Fruit fly (Drosophila melanogaster) whole organism, embryonic: ENCODE data around the gene CG17364.

Experiments
- Aef1 ChIP-seq: fragments of 200-800 bp; sonication (Bioruptor generic); IDR thresholded peaks from 3 replicates; pipeline ENCODE4 v1.3.6; 2022; ENCODE audit warnings: missing biosample characterization, missing genetic modification characterization
- Awh ChIP-seq: fragments of 200-800 bp; sonication (Bioruptor generic); IDR thresholded peaks from 2 replicates; pipeline ENCODE4, ENCODE4 v1.3.6; 2022; ENCODE audit warnings: missing biosample characterization, missing genetic modification characterization
- Bdp1 ChIP-seq: fragments of 200-800 bp; sonication (Bioruptor generic); optimal IDR thresholded peaks from 3 replicates; lab custom pipeline; 2016; ENCODE audit warnings: missing biosample characterization, missing genetic modification characterization
- CG1024 ChIP-seq: fragments of 200-800 bp; sonication (Bioruptor generic); IDR thresholded peaks from 2 replicates; pipeline ENCODE4 v1.3.6; 2022; ENCODE audit warnings: missing biosample characterization, missing genetic modification characterization
- CG10267 ChIP-seq: fragments of 200-800 bp; sonication (Bioruptor generic); optimal IDR thresholded peaks from 2 replicates; lab custom pipeline; 2018; ENCODE audit warnings: missing biosample characterization, mild to moderate bottlenecking, missing genetic modification characterization, moderate library complexity
- CG10274 ChIP-seq: fragments of 200-800 bp; sonication (Bioruptor generic); optimal IDR thresholded peaks from 3 replicates; lab custom pipeline; 2017; ENCODE audit warnings: missing biosample characterization, mild to moderate bottlenecking, missing genetic modification characterization
- CG11504 ChIP-seq: fragments of 200-800 bp; sonication (Bioruptor generic); optimal IDR thresholded peaks from 3 replicates; lab custom pipeline; 2019; ENCODE audit warnings: missing biosample characterization, mild to moderate bottlenecking, missing genetic modification characterization, moderate library complexity
- CG11695 ChIP-seq: fragments of 200-800 bp; sonication (Bioruptor generic); IDR thresholded peaks from 3 replicates; pipeline ENCODE4 v1.3.6; 2022; ENCODE audit warnings: missing biosample characterization, missing genetic modification characterization
- CG12155 ChIP-seq: fragments of 200-800 bp; sonication (Bioruptor generic); optimal IDR thresholded peaks from 3 replicates; lab custom pipeline; 2016; ENCODE audit warnings: missing biosample characterization, missing genetic modification characterization
- CG12299 ChIP-seq: fragments of 200-800 bp; sonication (Bioruptor generic); optimal IDR thresholded peaks from 2 replicates; lab custom pipeline; 2018; ENCODE audit warnings: missing biosample characterization, mild to moderate bottlenecking, missing genetic modification characterization
- CG12744 ChIP-seq: fragments of 200-800 bp; sonication (Bioruptor generic); optimal IDR thresholded peaks from 2 replicates; lab custom pipeline; 2016; ENCODE audit warnings: missing biosample characterization, missing genetic modification characterization
- CG14860 ChIP-seq: fragments of 200-800 bp; sonication (Bioruptor generic); IDR thresholded peaks from 3 replicates; pipeline ENCODE4 v1.3.6; 2022; ENCODE audit warnings: missing biosample characterization, missing genetic modification characterization; ENCODE audit not compliant: partially characterized antibody
- CG18262 ChIP-seq: fragments of 200-800 bp; optimal IDR thresholded peaks from 3 replicates; lab custom pipeline; 2019; ENCODE audit warnings: missing biosample characterization, mild to moderate bottlenecking, missing genetic modification characterization, moderate library complexity
- CG2678 ChIP-seq: fragments of 200-800 bp; sonication (Bioruptor generic); optimal IDR thresholded peaks from 3 replicates; lab custom pipeline; 2019; ENCODE audit warnings: missing biosample characterization, mild to moderate bottlenecking, missing genetic modification characterization, moderate library complexity
- CG2889 ChIP-seq: fragments of 200-800 bp; sonication (Bioruptor generic); IDR thresholded peaks from 3 replicates; pipeline ENCODE4 v1.3.6; 2022; ENCODE audit warnings: missing biosample characterization, missing genetic modification characterization
- CG30020 ChIP-seq: fragments of 200-800 bp; optimal IDR thresholded peaks from 2 replicates; lab custom pipeline; 2019; ENCODE audit warnings: missing biosample characterization, mild to moderate bottlenecking, missing genetic modification characterization, moderate library complexity
- CG3407 ChIP-seq: fragments of 200-800 bp; sonication (Bioruptor generic); optimal IDR thresholded peaks from 2 replicates; lab custom pipeline; 2018; ENCODE audit warnings: missing biosample characterization, mild to moderate bottlenecking, missing genetic modification characterization
- CG4404 ChIP-seq: fragments of 200-800 bp; sonication (Bioruptor generic); IDR thresholded peaks from 2 replicates; pipeline ENCODE4 v1.3.6; 2022; ENCODE audit warnings: missing biosample characterization, missing genetic modification characterization
- CG6683 ChIP-seq: fragments of 200-800 bp; sonication (Bioruptor generic); optimal IDR thresholded peaks from 2 replicates; lab custom pipeline; 2017; ENCODE audit warnings: missing biosample characterization, mild to moderate bottlenecking, missing genetic modification characterization, missing genetic modification reagents
- CG7271 ChIP-seq: fragments of 200-800 bp; sonication (Bioruptor generic); optimal IDR thresholded peaks from 2 replicates; lab custom pipeline; 2018; ENCODE audit warnings: missing biosample characterization, mild to moderate bottlenecking, missing genetic modification characterization, moderate library complexity
- CG7928 ChIP-seq: fragments of 200-800 bp; sonication (Bioruptor generic); optimal IDR thresholded peaks from 2 replicates; lab custom pipeline; 2017; ENCODE audit warnings: missing biosample characterization, mild to moderate bottlenecking, missing genetic modification characterization
- CG8765 ChIP-seq: fragments of 200-800 bp; sonication (Bioruptor generic); IDR thresholded peaks from 2 replicates; pipeline ENCODE4 v1.3.6; 2022; ENCODE audit warnings: missing biosample characterization, missing genetic modification characterization
- CG9876 ChIP-seq: fragments of 200-800 bp; sonication (Bioruptor generic); optimal IDR thresholded peaks from 2 replicates; lab custom pipeline; 2016; ENCODE audit warnings: missing biosample characterization, missing genetic modification characterization
- CHES-1-like ChIP-seq: fragments of 200-800 bp; sonication (Bioruptor generic); optimal IDR thresholded peaks from 2 replicates; lab custom pipeline; 2016; ENCODE audit warnings: missing biosample characterization, missing genetic modification characterization
- CTCF ChIP-seq: fragments of 200-800 bp; sonication (Bioruptor generic); optimal IDR thresholded peaks from 2 replicates; lab custom pipeline; 2017; ENCODE audit warnings: missing biosample characterization, mild to moderate bottlenecking, missing genetic modification characterization, moderate library complexity
- Deaf1 ChIP-seq: fragments of 200-800 bp; optimal IDR thresholded peaks from 3 replicates; lab custom pipeline; 2019; ENCODE audit warnings: missing biosample characterization, mild to moderate bottlenecking, missing genetic modification characterization, moderate library complexity
- Dfd ChIP-seq, 2 experiments: fragments of >200 bp; optimal IDR thresholded peaks; 2 replicates each; lab custom pipeline; 2017; ENCODE audit warnings: missing biosample characterization in 2 of 2, missing genetic modification characterization in 2 of 2
- GATAe ChIP-seq: fragments of 200-800 bp; sonication (Bioruptor generic); conservative IDR thresholded peaks from 2 replicates; pipeline ENCODE4 v1.3.6; 2022; ENCODE audit warnings: missing biosample characterization, missing genetic modification characterization
- HmgZ ChIP-seq: fragments of 200-800 bp; sonication (Bioruptor generic); optimal IDR thresholded peaks from 2 replicates; lab custom pipeline; 2018; ENCODE audit warnings: missing biosample characterization, mild to moderate bottlenecking, missing genetic modification characterization
- Meics ChIP-seq: fragments of 200-800 bp; sonication (Bioruptor generic); optimal IDR thresholded peaks from 2 replicates; lab custom pipeline; 2017; ENCODE audit warnings: missing biosample characterization, mild to moderate bottlenecking, missing genetic modification characterization
- TFAM ChIP-seq: fragments of 200-800 bp; sonication (Bioruptor generic); optimal IDR thresholded peaks from 2 replicates; lab custom pipeline; 2017; ENCODE audit warnings: missing biosample characterization, missing genetic modification characterization, inconsistent platforms
- amos ChIP-seq: fragments of 200-800 bp; sonication (Bioruptor generic); IDR thresholded peaks from 2 replicates; pipeline ENCODE4 v1.3.6; 2022; ENCODE audit warnings: missing biosample characterization, missing genetic modification characterization; ENCODE audit not compliant: partially characterized antibody
- br ChIP-seq: fragments of >200 bp; optimal IDR thresholded peaks from 2 replicates; lab custom pipeline; 2017
- chinmo ChIP-seq: fragments of 200-800 bp; sonication (Bioruptor generic); IDR thresholded peaks from 4 replicates; pipeline ENCODE4 v1.3.6; 2022; ENCODE audit warnings: missing biosample characterization, missing genetic modification characterization; ENCODE audit not compliant: partially characterized antibody
- fu2 ChIP-seq: fragments of 200-800 bp; sonication (Bioruptor generic); optimal IDR thresholded peaks from 2 replicates; lab custom pipeline; 2016; ENCODE audit warnings: missing biosample characterization, missing genetic modification characterization
- gfzf ChIP-seq: fragments of 200-800 bp; sonication (Bioruptor generic); optimal IDR thresholded peaks from 2 replicates; lab custom pipeline; 2016; ENCODE audit warnings: missing biosample characterization, mild to moderate bottlenecking, missing genetic modification characterization, moderate library complexity
- gsb-n ChIP-seq: fragments of 200-800 bp; sonication (Bioruptor generic); optimal IDR thresholded peaks from 3 replicates; lab custom pipeline; 2018; ENCODE audit warnings: missing biosample characterization, mild to moderate bottlenecking, missing genetic modification characterization
- her ChIP-seq: fragments of 200-800 bp; sonication (Bioruptor generic); optimal IDR thresholded peaks from 2 replicates; lab custom pipeline; 2016; ENCODE audit warnings: missing biosample characterization, missing genetic modification characterization
- insv ChIP-seq, 2 experiments: fragments of 200-800 bp; sonication (Bioruptor generic); optimal IDR thresholded peaks; 3 replicates each; lab custom pipeline; 2016 to 2018; ENCODE audit warnings: missing biosample characterization in 2 of 2, missing genetic modification characterization in 2 of 2
- inv ChIP-seq: fragments of 200-800 bp; sonication (Bioruptor generic); IDR thresholded peaks from 2 replicates; pipeline ENCODE4 v1.3.6; 2022; ENCODE audit warnings: missing biosample characterization, missing genetic modification characterization; ENCODE audit not compliant: partially characterized antibody
- lab ChIP-seq: fragments of 200-800 bp; sonication (Bioruptor generic); optimal IDR thresholded peaks from 3 replicates; lab custom pipeline; 2017; ENCODE audit warnings: missing biosample characterization, missing genetic modification characterization, mild to moderate bottlenecking, moderate library complexity, missing genetic modification reagents
- luna ChIP-seq: fragments of 200-800 bp; sonication (Bioruptor generic); optimal IDR thresholded peaks from 2 replicates; lab custom pipeline; 2016; ENCODE audit warnings: missing biosample characterization, missing genetic modification characterization
- odd ChIP-seq: fragments of 200-800 bp; sonication (Bioruptor generic); optimal IDR thresholded peaks from 2 replicates; lab custom pipeline; 2017; ENCODE audit warnings: missing biosample characterization, mild to moderate bottlenecking, missing genetic modification characterization
- org-1 ChIP-seq: fragments of 200-800 bp; sonication (Bioruptor generic); optimal IDR thresholded peaks from 2 replicates; lab custom pipeline; 2017; ENCODE audit warnings: missing biosample characterization, missing genetic modification characterization
- pan ChIP-seq, 4 experiments: fragments of >200 bp in 3 of 4; fragments of 200-800 bp in 1 of 4; sonication (Bioruptor generic) in 1 of 4; optimal IDR thresholded peaks in 3 of 4; IDR thresholded peaks in 1 of 4; 2 replicates each; pipeline versions ENCODE4 v1.3.6 to Lab custom; 2017 to 2022; ENCODE audit warnings: missing biosample characterization in 2 of 4, missing genetic modification characterization in 2 of 4, mixed read lengths in 1 of 4
- schlank ChIP-seq: fragments of 200-800 bp; sonication (Bioruptor generic); optimal IDR thresholded peaks from 2 replicates; lab custom pipeline; 2018; ENCODE audit warnings: missing biosample characterization, mild to moderate bottlenecking, missing genetic modification characterization
- slp2 ChIP-seq: fragments of 200-800 bp; sonication (Bioruptor generic); optimal IDR thresholded peaks from 2 replicates; lab custom pipeline; 2016; ENCODE audit warnings: missing biosample characterization, missing genetic modification characterization
- ttk ChIP-seq: fragments of 200-800 bp; sonication (Bioruptor generic); IDR thresholded peaks from 2 replicates; pipeline ENCODE4 v2.1.2; 2022; ENCODE audit warnings: missing biosample characterization, missing genetic modification characterization
- tx ChIP-seq: fragments of 200-800 bp; sonication (Bioruptor generic); optimal IDR thresholded peaks from 2 replicates; lab custom pipeline; 2016; ENCODE audit warnings: missing biosample characterization, missing genetic modification characterization

CG17364 gene

DNA sequence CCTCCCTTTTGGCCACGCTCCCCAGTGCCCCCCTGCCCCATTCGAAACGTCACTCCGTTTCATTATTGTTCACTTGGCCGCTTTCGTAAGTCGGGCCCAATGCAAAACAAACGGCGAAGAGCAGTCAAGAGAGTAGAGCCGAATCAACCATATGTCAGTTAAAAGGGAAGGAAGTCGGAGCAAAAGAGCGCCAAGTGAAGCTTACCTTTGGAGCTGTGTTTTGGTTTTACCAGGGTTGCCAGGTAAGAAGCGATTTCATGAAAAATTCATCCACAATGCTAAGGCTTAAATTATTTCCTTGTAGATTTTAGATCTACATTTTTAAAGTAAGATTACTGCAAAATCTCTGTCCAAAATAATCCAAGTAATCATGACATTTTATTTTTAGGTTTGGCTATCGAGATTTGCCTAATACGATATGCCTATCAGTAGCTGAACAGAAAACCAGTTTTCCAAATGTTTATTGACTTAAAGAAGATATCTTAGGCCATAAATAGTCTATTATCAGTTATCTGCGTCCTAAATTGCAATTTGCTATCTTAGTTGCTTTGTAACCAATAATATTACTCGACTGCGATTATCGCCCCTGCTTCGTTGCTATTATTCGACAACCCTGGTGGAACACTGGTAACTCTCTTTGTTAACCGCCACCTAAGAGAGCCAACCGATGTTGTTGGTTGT lies 54.6 kb downstream of the CG17364 start (continued):
- TF ChIP-seq lab (GFP tag; lab: Kevin White, UChicago): peak; percentile 84
- TF ChIP-seq CG8765 (GFP tag; lab: Robert Waterston, UW): 0 out of 2 replicates have a peak, but pooled peaks have one; percentile 50
- peak; percentile 72 for TF ChIP-seq CG7928 (GFP tag; lab: Kevin White, UChicago)
- TF ChIP-seq CG6683 (GFP tag; lab: Kevin White, UChicago): peak; percentile 82
- no peak for TF ChIP-seq CG1024 (GFP tag; lab: Robert Waterston, UW)
- peak; percentile 36; the same call in 1 of the 4 replicates for TF ChIP-seq chinmo (GFP tag; lab: Robert Waterston, UW)
- peak; percentile 62 for TF ChIP-seq CG3407 (GFP tag; lab: Kevin White, UChicago)
- peak; percentile 89 for TF ChIP-seq slp2
- peak; percentile 81 for TF ChIP-seq CG12155 (GFP tag; lab: Kevin White, UChicago)
- TF ChIP-seq odd: peak; percentile 92
- TF ChIP-seq CHES-1-like (GFP tag; lab: Kevin White, UChicago): peak; percentile 94
- peak; percentile 60 for TF ChIP-seq TFAM (GFP tag; lab: Kevin White, UChicago)
- TF ChIP-seq pan (optimal IDR thresholded peaks at IDR 0.05; lab: Kevin White, UChicago): no peak
- peak in 1 of 2 experiments; percentile 63 for TF ChIP-seq pan (GFP tag; optimal IDR thresholded peaks at IDR 0.05 in 1 of 2, IDR thresholded peaks at IDR 0.05 in 1 of 2)
- no peak for TF ChIP-seq CG7271 (tag; lab: Kevin White, UChicago)
- TF ChIP-seq Dfd (GFP tag; optimal IDR thresholded peaks at IDR 0.05; lab: Kevin White, UChicago): peak in 1 of 2 experiments; percentile 69
- no peak for TF ChIP-seq inv
- peak; percentile 58 for TF ChIP-seq ttk (GFP tag; lab: Robert Waterston, UW)
- peak; percentile 85 for TF ChIP-seq luna (GFP tag; lab: Kevin White, UChicago)
- TF ChIP-seq CG30020 (tag; lab: Kevin White, UChicago): peak; percentile 75
- 0 out of 2 replicates have a peak, but pooled peaks have one; percentile 43 for TF ChIP-seq Awh (GFP tag; lab: Robert Waterston, UW)
- TF ChIP-seq CG14860: no peak
- peak; percentile 69 for TF ChIP-seq HmgZ
- peak; percentile 74 for TF ChIP-seq Bdp1 (GFP tag; lab: Kevin White, UChicago)
- TF ChIP-seq CG9876 (GFP tag; lab: Kevin White, UChicago): peak; percentile 66
- TF ChIP-seq CG12299 (tag; lab: Kevin White, UChicago): peak; percentile 64
- TF ChIP-seq fu2 (GFP tag; lab: Kevin White, UChicago): peak; percentile 91
- peak; percentile 90 for TF ChIP-seq org-1 (GFP tag; lab: Kevin White, UChicago)
- peak; percentile 30 for TF ChIP-seq schlank (tag; lab: Kevin White, UChicago)
- TF ChIP-seq Deaf1 (tag; lab: Kevin White, UChicago): no peak
- no peak for TF ChIP-seq br (lab: Kevin White, UChicago)
- peak; percentile 82 for TF ChIP-seq CG10274 (GFP tag; lab: Kevin White, UChicago)
- peak; percentile 95 for TF ChIP-seq CG18262 (tag; lab: Kevin White, UChicago)
- TF ChIP-seq CG10267 (tag; lab: Kevin White, UChicago): peak; percentile 86
- peak; percentile 82 for TF ChIP-seq her (GFP tag; lab: Kevin White, UChicago)
- peak; percentile 70 for TF ChIP-seq CG4404 (GFP tag; lab: Robert Waterston, UW)
- TF ChIP-seq GATAe (GFP tag; lab: Robert Waterston, UW): no peak; the same call in 1 of the 2 replicates
- TF ChIP-seq CG2678: peak; percentile 97
- peak; percentile 89 for TF ChIP-seq tx (GFP tag; lab: Kevin White, UChicago)
- peak; percentile 85; the same call in 2 of the 3 replicates for TF ChIP-seq CG11695 (GFP tag; lab: Robert Waterston, UW)
- 0 out of 3 replicates have a peak, but pooled peaks have one; percentile 35 for TF ChIP-seq CG2889 (GFP tag; lab: Robert Waterston, UW)
- peak; percentile 81 for TF ChIP-seq CG12744 (GFP tag; lab: Kevin White, UChicago)
- peak; percentile 40 for TF ChIP-seq CTCF (GFP tag; lab: Kevin White, UChicago)
- TF ChIP-seq CG11504 (tag; lab: Kevin White, UChicago): peak; percentile 94
- no peak for TF ChIP-seq Meics
- no peak for TF ChIP-seq amos (GFP tag; lab: Robert Waterston, UW)
- peak; percentile 27 for TF ChIP-seq gsb-n
- TF ChIP-seq Aef1 (GFP tag; lab: Robert Waterston, UW): peak; percentile 43; the same call in 2 of the 3 replicates
- no peak for TF ChIP-seq gfzf (GFP tag; lab: Kevin White, UChicago)
- peak in 1 of 2 experiments; percentile 65 for TF ChIP-seq insv (GFP tag; optimal IDR thresholded peaks at IDR 0.05; lab: Kevin White, UChicago)
